Worm (Caenorhabditis elegans) whole organism, L3 larva: Measurements from ENCODE around the gene ctg-2.

Source experiments
- ama-1 ChIP-seq: fragments of 150-350 bp; optimal IDR thresholded peaks from 2 replicates; lab custom pipeline; 2018
- daf-12 ChIP-seq: fragments of 150-350 bp; optimal IDR thresholded peaks from 2 replicates; lab custom pipeline; 2014; ENCODE audit warnings: missing biosample characterization, missing genetic modification reagents, missing genetic modification characterization
- tbx-2 ChIP-seq: sonication (generic microtip); optimal IDR thresholded peaks from 2 replicates; lab custom pipeline; 2016; ENCODE audit warnings: mild to moderate bottlenecking, missing genetic modification characterization, missing compliant biosample characterization

ce11 chrII:8520625-8521024 lies 5.8 kb downstream of the ctg-2 start, which contains the start of gene cht-2:
- TF ChIP-seq ama-1 (lab: Kevin White, UChicago) (no peak), daf-12 (no peak), tbx-2 (tag; lab: Kevin White, UChicago) (no peak)
